Fruit fly (Drosophila melanogaster) whole organism, embryonic: ENCODE results near the gene CG7564.

ENCODE experiments used
- Adf1 ChIP-seq: fragments of 200-800 bp; sonication (Bioruptor generic); IDR thresholded peaks from 2 replicates; pipeline ENCODE4 v1.3.6; 2022; ENCODE audit warnings: missing biosample characterization, missing genetic modification characterization
- Antp ChIP-seq: fragments of 200-800 bp; sonication (Bioruptor generic); optimal IDR thresholded peaks from 3 replicates; lab custom pipeline; 2016; ENCODE audit warnings: missing biosample characterization, missing genetic modification characterization
- CG10543 ChIP-seq: fragments of 200-800 bp; sonication (Bioruptor generic); optimal IDR thresholded peaks from 3 replicates; lab custom pipeline; 2017; ENCODE audit warnings: missing biosample characterization, mild to moderate bottlenecking, missing genetic modification characterization, moderate library complexity
- CG13424 ChIP-seq: fragments of 200-800 bp; sonication (Bioruptor generic); optimal IDR thresholded peaks from 2 replicates; lab custom pipeline; 2019; ENCODE audit warnings: missing biosample characterization, mild to moderate bottlenecking, missing genetic modification characterization, moderate library complexity
- CG14014 ChIP-seq: fragments of 200-800 bp; sonication (Bioruptor generic); IDR thresholded peaks from 2 replicates; pipeline ENCODE4 v1.3.6; 2022; ENCODE audit warnings: missing biosample characterization, missing genetic modification characterization
- CG14860 ChIP-seq: fragments of 200-800 bp; sonication (Bioruptor generic); IDR thresholded peaks from 3 replicates; pipeline ENCODE4 v1.3.6; 2022; ENCODE audit warnings: missing biosample characterization, missing genetic modification characterization; ENCODE audit not compliant: partially characterized antibody
- CG15011 ChIP-seq: fragments of 200-800 bp; sonication (Bioruptor generic); optimal IDR thresholded peaks from 3 replicates; lab custom pipeline; 2018; ENCODE audit warnings: missing biosample characterization, mild to moderate bottlenecking, missing genetic modification characterization
- CG17802 ChIP-seq: fragments of 200-800 bp; sonication (Bioruptor generic); optimal IDR thresholded peaks from 2 replicates; lab custom pipeline; 2018; ENCODE audit warnings: missing biosample characterization, mild to moderate bottlenecking, missing genetic modification characterization, moderate library complexity
- CG2116 ChIP-seq: fragments of 200-800 bp; sonication (Bioruptor generic); optimal IDR thresholded peaks from 3 replicates; lab custom pipeline; 2018; ENCODE audit warnings: missing biosample characterization, mild to moderate bottlenecking, missing genetic modification characterization
- CG2712 ChIP-seq: fragments of 200-800 bp; optimal IDR thresholded peaks from 3 replicates; lab custom pipeline; 2019; ENCODE audit warnings: missing biosample characterization, mild to moderate bottlenecking, missing genetic modification characterization, moderate library complexity
- CG42726 ChIP-seq: fragments of 200-800 bp; sonication (Bioruptor generic); IDR thresholded peaks from 2 replicates; pipeline ENCODE4 v1.3.6; 2022; ENCODE audit warnings: missing biosample characterization, missing genetic modification characterization; ENCODE audit not compliant: partially characterized antibody
- CG4820 ChIP-seq: fragments of 200-800 bp; sonication (Bioruptor generic); optimal IDR thresholded peaks from 3 replicates; lab custom pipeline; 2016; ENCODE audit warnings: missing biosample characterization, missing genetic modification characterization
- CG6254 ChIP-seq: fragments of 200-800 bp; sonication (Bioruptor generic); optimal IDR thresholded peaks from 3 replicates; lab custom pipeline; 2017; ENCODE audit warnings: mild to moderate bottlenecking, missing biosample characterization, missing genetic modification reagents, missing genetic modification characterization
- CG6683 ChIP-seq: fragments of 200-800 bp; sonication (Bioruptor generic); optimal IDR thresholded peaks from 2 replicates; lab custom pipeline; 2017; ENCODE audit warnings: missing biosample characterization, mild to moderate bottlenecking, missing genetic modification characterization, missing genetic modification reagents
- CG8359 ChIP-seq: fragments of 200-800 bp; sonication (Bioruptor generic); optimal IDR thresholded peaks from 2 replicates; lab custom pipeline; 2017; ENCODE audit warnings: missing biosample characterization, mild to moderate bottlenecking, missing genetic modification characterization, borderline replicate concordance
- CG8478 ChIP-seq: fragments of >200 bp; optimal IDR thresholded peaks from 2 replicates; lab custom pipeline; 2018
- Chrac-16 ChIP-seq: fragments of 200-800 bp; sonication (Bioruptor generic); optimal IDR thresholded peaks from 3 replicates; lab custom pipeline; 2016; ENCODE audit warnings: missing biosample characterization, missing genetic modification characterization
- CkIIα-i1 ChIP-seq: fragments of 200-800 bp; sonication (Bioruptor generic); IDR thresholded peaks from 2 replicates; pipeline ENCODE4 v1.3.6; 2022; ENCODE audit warnings: missing biosample characterization, missing genetic modification characterization
- CoRest ChIP-seq: fragments of 200-800 bp; sonication (Bioruptor generic); optimal IDR thresholded peaks from 3 replicates; lab custom pipeline; 2018; ENCODE audit warnings: missing biosample characterization, mild to moderate bottlenecking, missing genetic modification characterization, moderate library complexity
- Fer3 ChIP-seq: fragments of 200-800 bp; sonication (Bioruptor generic); optimal IDR thresholded peaks from 2 replicates; lab custom pipeline; 2018; ENCODE audit warnings: missing biosample characterization, mild to moderate bottlenecking, missing genetic modification characterization, moderate library complexity
- HLH4C ChIP-seq: fragments of 200-800 bp; sonication (Bioruptor generic); IDR thresholded peaks from 3 replicates; pipeline ENCODE4 v1.3.6; 2022; ENCODE audit warnings: missing biosample characterization, missing genetic modification characterization; ENCODE audit not compliant: partially characterized antibody
- Hr78 ChIP-seq, 2 experiments: fragments of 200-800 bp in 1 of 2; fragments of >200 bp in 1 of 2; sonication (Bioruptor generic) in 1 of 2; optimal IDR thresholded peaks; 2 replicates each; lab custom pipeline; 2017 to 2019; ENCODE audit warnings: missing biosample characterization in 2 of 2, missing genetic modification characterization in 2 of 2, mild to moderate bottlenecking in 1 of 2, moderate library complexity in 1 of 2
- NC2α ChIP-seq: fragments of 200-800 bp; sonication (Bioruptor generic); optimal IDR thresholded peaks from 2 replicates; lab custom pipeline; 2016; ENCODE audit warnings: missing biosample characterization, missing genetic modification characterization
- Neu2 ChIP-seq: fragments of 200-800 bp; sonication (Bioruptor generic); optimal IDR thresholded peaks from 3 replicates; lab custom pipeline; 2016; ENCODE audit warnings: missing biosample characterization, missing genetic modification characterization, borderline replicate concordance
- Optix ChIP-seq: fragments of 200-800 bp; sonication (Bioruptor generic); IDR thresholded peaks from 3 replicates; pipeline ENCODE4 v1.3.6; 2022; ENCODE audit warnings: missing biosample characterization, missing genetic modification characterization
- Pdp1 ChIP-seq, 2 experiments: fragments of 200-800 bp; sonication (Bioruptor generic); optimal IDR thresholded peaks; 3 replicates each; lab custom pipeline; 2016; ENCODE audit warnings: missing biosample characterization in 2 of 2, missing genetic modification characterization in 2 of 2, mild to moderate bottlenecking in 1 of 2, moderate library complexity in 1 of 2
- Ptx1 ChIP-seq: fragments of 200-800 bp; sonication (Bioruptor generic); IDR thresholded peaks from 2 replicates; pipeline ENCODE4 v1.3.6; 2022; ENCODE audit warnings: missing biosample characterization, missing genetic modification characterization
- Spps ChIP-seq: fragments of 200-800 bp; sonication (Bioruptor generic); optimal IDR thresholded peaks from 2 replicates; lab custom pipeline; 2018; ENCODE audit warnings: missing biosample characterization, mild to moderate bottlenecking, missing genetic modification characterization
- ab ChIP-seq: fragments of 200-800 bp; sonication (Bioruptor generic); optimal IDR thresholded peaks from 2 replicates; lab custom pipeline; 2016; ENCODE audit warnings: missing biosample characterization, missing genetic modification characterization
- bab2 ChIP-seq: fragments of 200-800 bp; sonication (Bioruptor generic); optimal IDR thresholded peaks from 2 replicates; lab custom pipeline; 2016; ENCODE audit warnings: missing biosample characterization, missing genetic modification characterization
- cato ChIP-seq: fragments of 200-800 bp; sonication (Bioruptor generic); optimal IDR thresholded peaks from 2 replicates; lab custom pipeline; 2016; ENCODE audit warnings: missing biosample characterization, missing genetic modification characterization, borderline replicate concordance
- chif ChIP-seq, 2 experiments: fragments of 200-800 bp; sonication (Bioruptor generic); optimal IDR thresholded peaks; 3 replicates each; lab custom pipeline; 2016; ENCODE audit warnings: missing biosample characterization in 2 of 2, missing genetic modification characterization in 2 of 2
- croc ChIP-seq: fragments of 200-800 bp; sonication (Bioruptor generic); conservative IDR thresholded peaks from 3 replicates; pipeline ENCODE4 v1.3.6; 2022; ENCODE audit warnings: missing biosample characterization, missing genetic modification characterization
- cwo ChIP-seq: fragments of 200-800 bp; sonication (Bioruptor generic); optimal IDR thresholded peaks from 3 replicates; lab custom pipeline; 2017; ENCODE audit warnings: missing biosample characterization, missing genetic modification characterization, mild to moderate bottlenecking, moderate library complexity, missing genetic modification reagents
- emc ChIP-seq: fragments of 200-800 bp; sonication (Bioruptor generic); optimal IDR thresholded peaks from 2 replicates; lab custom pipeline; 2016; ENCODE audit warnings: missing biosample characterization, missing genetic modification characterization
- ewg ChIP-seq: fragments of 200-800 bp; sonication (Bioruptor generic); optimal IDR thresholded peaks from 3 replicates; lab custom pipeline; 2017; ENCODE audit warnings: mild to moderate bottlenecking, missing biosample characterization, missing genetic modification reagents, missing genetic modification characterization
- eyg ChIP-seq: fragments of 200-800 bp; sonication (Bioruptor generic); optimal IDR thresholded peaks from 3 replicates; lab custom pipeline; 2016; ENCODE audit warnings: missing biosample characterization, missing genetic modification characterization
- fd64A ChIP-seq: fragments of 200-800 bp; sonication (Bioruptor generic); optimal IDR thresholded peaks from 3 replicates; lab custom pipeline; 2018; ENCODE audit warnings: missing biosample characterization, mild to moderate bottlenecking, missing genetic modification characterization
- fu2 ChIP-seq: fragments of 200-800 bp; sonication (Bioruptor generic); optimal IDR thresholded peaks from 2 replicates; lab custom pipeline; 2016; ENCODE audit warnings: missing biosample characterization, missing genetic modification characterization
- h ChIP-seq: fragments of >200 bp; optimal IDR thresholded peaks from 2 replicates; lab custom pipeline; 2017
- hb ChIP-seq: fragments of 200-800 bp; sonication (Bioruptor generic); IDR thresholded peaks from 3 replicates; pipeline ENCODE4 v1.3.6; 2022; ENCODE audit warnings: missing biosample characterization, missing genetic modification characterization; ENCODE audit not compliant: partially characterized antibody
- hkb ChIP-seq, 2 experiments: fragments of 200-800 bp in 1 of 2; fragments of >200 bp in 1 of 2; sonication (Bioruptor generic) in 1 of 2; IDR thresholded peaks in 1 of 2; optimal IDR thresholded peaks in 1 of 2; 2 replicates each; pipeline versions ENCODE4 v1.3.6 to Lab custom; 2017 to 2022; ENCODE audit warnings: missing biosample characterization in 1 of 2, missing genetic modification characterization in 1 of 2
- inv ChIP-seq: fragments of 200-800 bp; sonication (Bioruptor generic); IDR thresholded peaks from 2 replicates; pipeline ENCODE4 v1.3.6; 2022; ENCODE audit warnings: missing biosample characterization, missing genetic modification characterization; ENCODE audit not compliant: partially characterized antibody
- lola ChIP-seq, 3 experiments: fragments of >200 bp in 2 of 3; fragments of 200-800 bp in 1 of 3; sonication (Bioruptor generic) in 1 of 3; optimal IDR thresholded peaks; 2 replicates each; lab custom pipeline; 2017 to 2019; ENCODE audit warnings: missing biosample characterization in 3 of 3, missing genetic modification characterization in 3 of 3, mild to moderate bottlenecking in 1 of 3, moderate library complexity in 1 of 3
- nerfin-2 ChIP-seq: fragments of 200-800 bp; sonication (Bioruptor generic); IDR thresholded peaks from 2 replicates; pipeline ENCODE4 v1.3.6; 2022; ENCODE audit warnings: missing biosample characterization, missing genetic modification characterization; ENCODE audit not compliant: partially characterized antibody
- prd ChIP-seq, 3 experiments: fragments of >200 bp in 2 of 3; fragments of 200-800 bp in 1 of 3; sonication (Bioruptor generic) in 1 of 3; optimal IDR thresholded peaks in 2 of 3; IDR thresholded peaks in 1 of 3; 2 replicates in 2 of 3; 3 replicates in 1 of 3; pipeline versions ENCODE4 v1.3.6 to Lab custom; 2017 to 2022; ENCODE audit warnings: missing biosample characterization in 1 of 3, missing genetic modification characterization in 1 of 3
- rib ChIP-seq: fragments of 200-800 bp; sonication (Bioruptor generic); IDR thresholded peaks from 2 replicates; pipeline ENCODE4 v1.3.6; 2022; ENCODE audit warnings: missing biosample characterization, missing genetic modification characterization
- sd ChIP-seq: fragments of 200-800 bp; sonication (Bioruptor generic); optimal IDR thresholded peaks from 3 replicates; lab custom pipeline; 2018; ENCODE audit warnings: missing biosample characterization, mild to moderate bottlenecking, missing genetic modification characterization, moderate library complexity
- sug ChIP-seq: fragments of 200-800 bp; optimal IDR thresholded peaks from 2 replicates; lab custom pipeline; 2019; ENCODE audit warnings: missing biosample characterization, mild to moderate bottlenecking, missing genetic modification characterization, moderate library complexity

CG7564 gene

DNA sequence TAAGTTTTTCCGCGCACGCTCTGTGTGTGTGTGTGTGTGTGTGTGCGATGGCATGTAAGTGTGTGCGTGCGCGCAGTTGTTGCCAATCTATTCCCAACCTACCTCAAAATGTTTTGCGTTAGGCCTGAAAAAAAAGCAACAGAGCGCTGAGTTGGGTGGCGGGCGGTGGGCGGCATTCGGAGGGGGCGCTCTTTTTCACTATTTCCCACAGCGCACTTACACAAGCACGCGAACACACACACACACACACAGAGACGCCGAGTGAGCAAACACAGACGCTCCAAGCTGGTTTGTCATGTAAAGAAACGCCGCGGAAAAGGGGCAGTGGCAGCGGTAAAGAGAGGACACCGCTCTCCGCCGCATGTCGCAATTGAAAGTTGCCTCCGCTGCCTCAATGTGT is 58.0 kb downstream of the CG7564 start (continued):
- TF ChIP-seq cwo (GFP tag; lab: Kevin White, UChicago) (no peak), nerfin-2 (GFP tag; lab: Robert Waterston, UW) (no peak), sug (tag; lab: Kevin White, UChicago) (peak; percentile 8), Adf1 (GFP tag; lab: Robert Waterston, UW) (peak; percentile 83), Hr78 (GFP tag; optimal IDR thresholded peaks at IDR 0.05; lab: Kevin White, UChicago) (peak in 1 of 2 experiments; percentile 26), Optix (GFP tag; lab: Robert Waterston, UW) (no peak), Antp (GFP tag; lab: Kevin White, UChicago) (no peak), CG42726 (0 out of 2 replicates have a peak, but pooled peaks have one; percentile 24), chif (GFP tag; optimal IDR thresholded peaks at IDR 0.05; lab: Kevin White, UChicago) (no peak), h (lab: Kevin White, UChicago) (no peak), Spps (tag; lab: Kevin White, UChicago) (no peak), CG8359 (GFP tag; lab: Kevin White, UChicago) (no peak), CoRest (no peak), CG2712 (tag; lab: Kevin White, UChicago) (no peak), prd (optimal IDR thresholded peaks at IDR 0.05; lab: Kevin White, UChicago) (no peak), prd (GFP tag; IDR thresholded peaks at IDR 0.05; lab: Robert Waterston, UW) (no peak), bab2 (GFP tag; lab: Kevin White, UChicago) (no peak), Ptx1 (GFP tag; lab: Robert Waterston, UW) (no peak), CG13424 (tag; lab: Kevin White, UChicago) (no peak), sd (tag; lab: Kevin White, UChicago) (peak; percentile 15), CG8478 (lab: Kevin White, UChicago) (peak; percentile 46), HLH4C (GFP tag; lab: Robert Waterston, UW) (0 out of 3 replicates have a peak, but pooled peaks have one; percentile 11), cato (GFP tag; lab: Kevin White, UChicago) (no peak), CG17802 (tag; lab: Kevin White, UChicago) (no peak), CkIIα-i1 (GFP tag; lab: Robert Waterston, UW) (no peak), hb (no peak), fd64A (no peak), CG2116 (GFP tag; lab: Kevin White, UChicago) (no peak), eyg (GFP tag; lab: Kevin White, UChicago) (no peak), rib (GFP tag; lab: Robert Waterston, UW) (peak; percentile 55; the same call in 1 of the 2 replicates), NC2α (GFP tag; lab: Kevin White, UChicago) (no peak), Chrac-16 (no peak), CG15011 (GFP tag; lab: Kevin White, UChicago) (no peak), ewg (peak; percentile 67), croc (GFP tag; lab: Robert Waterston, UW) (no peak), CG10543 (GFP tag; lab: Kevin White, UChicago) (no peak), CG4820 (no peak), CG14014 (GFP tag; lab: Robert Waterston, UW) (no peak), emc (GFP tag; lab: Kevin White, UChicago) (no peak), lola (GFP tag; optimal IDR thresholded peaks at IDR 0.05; lab: Kevin White, UChicago) (no peak), CG14860 (GFP tag; lab: Robert Waterston, UW) (0 out of 3 replicates have a peak, but pooled peaks have one; percentile 20), ab (GFP tag; lab: Kevin White, UChicago) (no peak), fu2 (GFP tag; lab: Kevin White, UChicago) (no peak), hkb (optimal IDR thresholded peaks at IDR 0.05; lab: Kevin White, UChicago) (no peak), hkb (GFP tag; IDR thresholded peaks at IDR 0.05; lab: Robert Waterston, UW) (no peak), inv (GFP tag; lab: Robert Waterston, UW) (no peak), Pdp1 (GFP tag; optimal IDR thresholded peaks at IDR 0.05; lab: Kevin White, UChicago) (no peak), CG6683 (GFP tag; lab: Kevin White, UChicago) (no peak), Neu2 (GFP tag; lab: Kevin White, UChicago) (no peak), Fer3 (no peak), CG6254 (GFP tag; lab: Kevin White, UChicago) (no peak)
